Worm (Caenorhabditis elegans) whole organism, L2 larva: ENCODE data around the gene D2023.1.

Experiments
- ama-1 ChIP-seq: fragments of 150-350 bp; optimal IDR thresholded peaks from 2 replicates; lab custom pipeline; 2018; ENCODE audit warnings: inconsistent platforms
- elt-1 ChIP-seq: fragments of 150-350 bp; optimal IDR thresholded peaks from 2 replicates; lab custom pipeline; 2014; ENCODE audit warnings: missing biosample characterization, missing genetic modification characterization
- fos-1 ChIP-seq: fragments of 150-350 bp; optimal IDR thresholded peaks from 2 replicates; lab custom pipeline; 2014; ENCODE audit warnings: missing biosample characterization, missing genetic modification characterization
- nhr-77 ChIP-seq: fragments of 150-350 bp; optimal IDR thresholded peaks from 2 replicates; lab custom pipeline; 2014; ENCODE audit warnings: missing biosample characterization, missing genetic modification characterization
- peb-1 ChIP-seq: fragments of 150-350 bp; optimal IDR thresholded peaks from 2 replicates; lab custom pipeline; 2014; ENCODE audit warnings: missing biosample characterization, missing genetic modification characterization
- skn-1 ChIP-seq: sonication (generic microtip); optimal IDR thresholded peaks from 2 replicates; lab custom pipeline; 2017; ENCODE audit warnings: missing biosample characterization, missing genetic modification characterization
- unc-62 ChIP-seq: fragments of 150-350 bp; optimal IDR thresholded peaks from 2 replicates; lab custom pipeline; 2014; ENCODE audit warnings: missing biosample characterization, missing genetic modification reagents, missing genetic modification characterization

ce11 chrV:11776538-11776937 is 12.8 kb upstream of the D2023.1 start, which contains the start of gene F55A11.6:
- TF ChIP-seq ama-1 (lab: Kevin White, UChicago) (no peak), fos-1 (tag; lab: Kevin White, UChicago) (no peak), peb-1 (tag; lab: Kevin White, UChicago) (no peak), nhr-77 (tag; lab: Kevin White, UChicago) (no peak), skn-1 (tag; lab: Kevin White, UChicago) (no peak), unc-62 (GFP tag; lab: Kevin White, UChicago) (no peak), elt-1 (tag; lab: Kevin White, UChicago) (no peak)
